Fruit fly (Drosophila melanogaster): Measurements from ENCODE around the gene Mhcl.

Mhcl gene

dm6 chr3R:16071689-16072580, 26.6 kb downstream of the Mhcl start (continued):
- TF ChIP-seq CG31365 (tag; optimal IDR thresholded peaks at IDR 0.05) (no peak), CG14860 (GFP tag; IDR thresholded peaks at IDR 0.05; ENCODE audit: partially characterized antibody) (no peak), Oaz (GFP tag; IDR thresholded peaks at IDR 0.05) (peak; percentile 25; the same call in 1 of the 2 replicates), Dek (tag; optimal IDR thresholded peaks at IDR 0.05) (no peak), hth (optimal IDR thresholded peaks at IDR 0.05) (no peak), NC2α (GFP tag; optimal IDR thresholded peaks at IDR 0.05) (no peak), CG8924 (tag; optimal IDR thresholded peaks at IDR 0.05) (peak; percentile 86), MBD-R2 (GFP tag; IDR thresholded peaks at IDR 0.05) (no peak), Ssrp (tag; optimal IDR thresholded peaks at IDR 0.05) (peak; percentile 65), Aef1 (GFP tag; IDR thresholded peaks at IDR 0.05) (no peak), Dip3 (GFP tag; optimal IDR thresholded peaks at IDR 0.05) (no peak), CG5180 (GFP tag; optimal IDR thresholded peaks at IDR 0.05) (no peak), CG4360 (GFP tag; IDR thresholded peaks at IDR 0.05) (peak; percentile 39; the same call in 1 of the 2 replicates), cwo (GFP tag; optimal IDR thresholded peaks at IDR 0.05) (peak; percentile 10), ssp (GFP tag; IDR thresholded peaks at IDR 0.05) (peak; percentile 40; the same call in 1 of the 2 replicates), D19A (tag; optimal IDR thresholded peaks at IDR 0.05) (peak; percentile 76), sima (GFP tag; optimal IDR thresholded peaks at IDR 0.05) (no peak), CG33213 (GFP tag; optimal IDR thresholded peaks at IDR 0.05) (peak; percentile 35), HLH54F (GFP tag; optimal IDR thresholded peaks at IDR 0.05) (peak; percentile 35), lbe (GFP tag; optimal IDR thresholded peaks at IDR 0.05) (no peak), dmrt11E (tag; optimal IDR thresholded peaks at IDR 0.05) (peak; percentile 88), CG17385 (GFP tag; optimal IDR thresholded peaks at IDR 0.05) (peak; percentile 73), ro (GFP tag; IDR thresholded peaks at IDR 0.05) (peak; percentile 30; the same call in 1 of the 2 replicates), Chrac-16 (GFP tag; optimal IDR thresholded peaks at IDR 0.05) (peak; percentile 76), Dref (GFP tag; IDR thresholded peaks at IDR 0.05) (no peak), NfI (GFP tag; optimal IDR thresholded peaks at IDR 0.05) (no peak), CG11723 (GFP tag; optimal IDR thresholded peaks at IDR 0.05) (no peak), toy (GFP tag; IDR thresholded peaks at IDR 0.05) (no peak), Awh (GFP tag; IDR thresholded peaks at IDR 0.05) (peak; percentile 77), dmrt99B (tag; optimal IDR thresholded peaks at IDR 0.05) (peak; percentile 59), HLH4C (GFP tag; IDR thresholded peaks at IDR 0.05; ENCODE audit: partially characterized antibody) (no peak), sens (GFP tag) (peak; percentile 96), vnd (GFP tag; IDR thresholded peaks at IDR 0.05; ENCODE audit: partially characterized antibody) (0 out of 3 replicates have a peak, but pooled peaks have one; percentile 20), zf30C (GFP tag; optimal IDR thresholded peaks at IDR 0.05) (no peak), unc-4 (GFP tag; IDR thresholded peaks at IDR 0.05; ENCODE audit: partially characterized antibody) (no peak), CG6175 (GFP tag; IDR thresholded peaks at IDR 0.05) (no peak), Hmr (GFP tag; optimal IDR thresholded peaks at IDR 0.05) (peak; percentile 28), twi (tag; optimal IDR thresholded peaks at IDR 0.05) (peak; percentile 21), unpg (GFP tag; optimal IDR thresholded peaks at IDR 0.05) (peak; percentile 90), bigmax (GFP tag; optimal IDR thresholded peaks at IDR 0.05) (no peak), Xrp1 (GFP tag; IDR thresholded peaks at IDR 0.05) (peak; percentile 96), CG31388 (GFP tag; optimal IDR thresholded peaks at IDR 0.05) (peak; percentile 21), vvl (GFP tag; IDR thresholded peaks at IDR 0.05) (peak; percentile 93), jing (GFP tag; optimal IDR thresholded peaks at IDR 0.05) (no peak), slbo (GFP tag; IDR thresholded peaks at IDR 0.05) (peak; percentile 39), CG2678 (tag; optimal IDR thresholded peaks at IDR 0.05) (no peak), p53 (GFP tag; optimal IDR thresholded peaks at IDR 0.05) (no peak), NC2β (GFP tag; optimal IDR thresholded peaks at IDR 0.05) (peak; percentile 59), CG11695 (GFP tag; IDR thresholded peaks at IDR 0.05) (peak; percentile 83)
